Worm (Caenorhabditis elegans) whole organism, midembryonic: ENCODE results near the gene pkhm-2.

ENCODE experiments used
- T22C8.4 ChIP-seq: fragments of 200-800 bp; sonication (Bioruptor generic); IDR thresholded peaks from 2 replicates; pipeline ENCODE4 v1.3.6; 2022; ENCODE audit warnings: missing genetic modification characterization, missing compliant biosample characterization
- cog-1 ChIP-seq: sonication (generic microtip); optimal IDR thresholded peaks from 2 replicates; lab custom pipeline; 2016; ENCODE audit warnings: missing genetic modification characterization, missing compliant biosample characterization
- flt-1 ChIP-seq: fragments of 200-800 bp; sonication (Bioruptor generic); IDR thresholded peaks from 2 replicates; pipeline ENCODE4 v1.3.6; 2022; ENCODE audit warnings: missing genetic modification characterization, missing compliant biosample characterization
- klf-2 ChIP-seq: fragments of 200-800 bp; sonication (Bioruptor generic); conservative IDR thresholded peaks from 2 replicates; pipeline ENCODE4 v1.3.6; 2022; ENCODE audit warnings: missing genetic modification reagents, missing genetic modification characterization, missing compliant biosample characterization
- med-1 ChIP-seq: sonication (generic microtip); optimal IDR thresholded peaks from 2 replicates; lab custom pipeline; 2017; ENCODE audit warnings: missing genetic modification characterization, mild to moderate bottlenecking, missing compliant biosample characterization, antibody characterized with exemption, missing genetic modification reagents; ENCODE audit not compliant: insufficient read depth
- ref-1 ChIP-seq: fragments of 200-800 bp; sonication (Bioruptor generic); conservative IDR thresholded peaks from 2 replicates; pipeline ENCODE4 v1.3.6; 2022; ENCODE audit warnings: missing genetic modification reagents, missing genetic modification characterization, missing compliant biosample characterization
- tab-1 ChIP-seq: fragments of 200-800 bp; sonication (Bioruptor generic); IDR thresholded peaks from 2 replicates; pipeline ENCODE4 v1.3.6; 2022; ENCODE audit warnings: missing genetic modification characterization, missing compliant biosample characterization
- ztf-23 ChIP-seq: fragments of 200-800 bp; sonication (Bioruptor generic); IDR thresholded peaks from 2 replicates; pipeline ENCODE4 v1.3.6; 2022; ENCODE audit warnings: missing genetic modification reagents, missing genetic modification characterization, missing compliant biosample characterization
- ztf-29 ChIP-seq: fragments of 200-800 bp; sonication (Bioruptor generic); IDR thresholded peaks from 2 replicates; pipeline ENCODE4 v1.3.6; 2022; ENCODE audit warnings: missing genetic modification reagents, missing genetic modification characterization, missing compliant biosample characterization

- no peak for TF ChIP-seq med-1 (GFP tag; lab: Kevin White, UChicago)
- TF ChIP-seq T22C8.4 (GFP tag; lab: Robert Waterston, UW) = no peak
- no peak for TF ChIP-seq cog-1
- TF ChIP-seq flt-1 = no peak
- TF ChIP-seq ref-1 (GFP tag; lab: Robert Waterston, UW) = no peak
- no peak for TF ChIP-seq ztf-29
- TF ChIP-seq klf-2 (GFP tag; lab: Robert Waterston, UW) = no peak
- TF ChIP-seq tab-1 (GFP tag; lab: Robert Waterston, UW) = no peak
- no peak for TF ChIP-seq ztf-23 (GFP tag; lab: Robert Waterston, UW)
Measured at ce11 chrX:15213182-15213829, 32.0 kb upstream of the pkhm-2 start, which contains the start of the genes H03A11.13 and famk-1.
